Fruit fly (Drosophila melanogaster) whole organism, embryonic: ENCODE data around the gene Trax.
A peak's percentile ranks its signal among the peaks of the same experiment; 100 is the strongest.

Source experiments
- Awh ChIP-seq: fragments of 200-800 bp; sonication (Bioruptor generic); IDR thresholded peaks from 2 replicates; pipeline ENCODE4, ENCODE4 v1.3.6; 2022; ENCODE audit warnings: missing biosample characterization, missing genetic modification characterization
- B-H1 ChIP-seq: fragments of 200-800 bp; sonication (Bioruptor generic); IDR thresholded peaks from 3 replicates; pipeline ENCODE4 v1.3.6; 2022; ENCODE audit warnings: missing biosample characterization, missing genetic modification characterization
- BEAF-32 ChIP-seq: fragments of 200-800 bp; sonication (Bioruptor generic); optimal IDR thresholded peaks from 3 replicates; lab custom pipeline; 2017; ENCODE audit warnings: missing biosample characterization, missing genetic modification characterization, mild to moderate bottlenecking, moderate library complexity, missing genetic modification reagents
- CG10654 ChIP-seq: fragments of 200-800 bp; sonication (Bioruptor generic); optimal IDR thresholded peaks from 2 replicates; lab custom pipeline; 2016; ENCODE audit warnings: missing biosample characterization, missing genetic modification characterization
- CG11398 ChIP-seq: fragments of 200-800 bp; sonication (Bioruptor generic); optimal IDR thresholded peaks from 2 replicates; lab custom pipeline; 2016; ENCODE audit warnings: missing biosample characterization, missing genetic modification characterization
- CG11696 ChIP-seq: fragments of 200-800 bp; sonication (Bioruptor generic); IDR thresholded peaks from 2 replicates; pipeline ENCODE4 v1.3.6; 2022; ENCODE audit warnings: missing biosample characterization, missing genetic modification characterization
- CG12071 ChIP-seq: fragments of 200-800 bp; sonication (Bioruptor generic); optimal IDR thresholded peaks from 3 replicates; lab custom pipeline; 2018; ENCODE audit warnings: missing biosample characterization, mild to moderate bottlenecking, missing genetic modification characterization
- CG1233 ChIP-seq: fragments of 200-800 bp; sonication (Bioruptor generic); optimal IDR thresholded peaks from 4 replicates; lab custom pipeline; 2018; ENCODE audit warnings: missing biosample characterization, mild to moderate bottlenecking, missing genetic modification characterization
- CG12391 ChIP-seq: fragments of 200-800 bp; sonication (Bioruptor generic); optimal IDR thresholded peaks from 3 replicates; lab custom pipeline; 2018; ENCODE audit warnings: missing biosample characterization, mild to moderate bottlenecking, missing genetic modification characterization, moderate library complexity
- CG13123 ChIP-seq: fragments of 200-800 bp; sonication (Bioruptor generic); optimal IDR thresholded peaks from 2 replicates; lab custom pipeline; 2016; ENCODE audit warnings: missing biosample characterization, missing genetic modification characterization
- CG14050 ChIP-seq: fragments of 200-800 bp; sonication (Bioruptor generic); IDR thresholded peaks from 3 replicates; pipeline ENCODE4 v1.3.6; 2022; ENCODE audit warnings: missing biosample characterization, missing genetic modification characterization
- CG15696 ChIP-seq: fragments of 200-800 bp; sonication (Bioruptor generic); optimal IDR thresholded peaks from 2 replicates; lab custom pipeline; 2019; ENCODE audit warnings: missing biosample characterization, mild to moderate bottlenecking, missing genetic modification characterization, moderate library complexity
- CG17186 ChIP-seq: fragments of 200-800 bp; sonication (Bioruptor generic); optimal IDR thresholded peaks from 3 replicates; lab custom pipeline; 2017; ENCODE audit warnings: missing biosample characterization, missing genetic modification reagents, missing genetic modification characterization
- CG2889 ChIP-seq: fragments of 200-800 bp; sonication (Bioruptor generic); IDR thresholded peaks from 3 replicates; pipeline ENCODE4 v1.3.6; 2022; ENCODE audit warnings: missing biosample characterization, missing genetic modification characterization
- CG31224 ChIP-seq: fragments of 200-800 bp; sonication (Bioruptor generic); IDR thresholded peaks from 2 replicates; pipeline ENCODE4 v1.3.6; 2022; ENCODE audit warnings: missing biosample characterization, missing genetic modification characterization
- CG4820 ChIP-seq: fragments of 200-800 bp; sonication (Bioruptor generic); optimal IDR thresholded peaks from 3 replicates; lab custom pipeline; 2016; ENCODE audit warnings: missing biosample characterization, missing genetic modification characterization
- CG4854 ChIP-seq: fragments of 200-800 bp; sonication (Bioruptor generic); optimal IDR thresholded peaks from 2 replicates; lab custom pipeline; 2016; ENCODE audit warnings: missing biosample characterization, missing genetic modification characterization, inconsistent platforms
- CG5180 ChIP-seq: fragments of 200-800 bp; sonication (Bioruptor generic); optimal IDR thresholded peaks from 3 replicates; lab custom pipeline; 2017; ENCODE audit warnings: missing biosample characterization, missing genetic modification characterization, mild to moderate bottlenecking, moderate library complexity, missing genetic modification reagents
- CG6791 ChIP-seq: fragments of 200-800 bp; sonication (Bioruptor generic); IDR thresholded peaks from 3 replicates; pipeline ENCODE4 v1.3.6; 2022; ENCODE audit warnings: missing biosample characterization, missing genetic modification characterization; ENCODE audit not compliant: partially characterized antibody
- CG7987 ChIP-seq: fragments of 200-800 bp; sonication (Bioruptor generic); optimal IDR thresholded peaks from 2 replicates; lab custom pipeline; 2018; ENCODE audit warnings: missing biosample characterization, mild to moderate bottlenecking, missing genetic modification characterization, moderate library complexity
- CG9215 ChIP-seq: fragments of 200-800 bp; sonication (Bioruptor generic); IDR thresholded peaks from 2 replicates; pipeline ENCODE4 v1.3.6; 2022; ENCODE audit warnings: missing biosample characterization, missing genetic modification characterization
- Dek ChIP-seq: fragments of 200-800 bp; sonication (Bioruptor generic); optimal IDR thresholded peaks from 3 replicates; lab custom pipeline; 2019; ENCODE audit warnings: missing biosample characterization, mild to moderate bottlenecking, missing genetic modification characterization, moderate library complexity
- E2f2 ChIP-seq: fragments of 200-800 bp; sonication (Bioruptor generic); IDR thresholded peaks from 2 replicates; pipeline ENCODE4 v1.3.6; 2022; ENCODE audit warnings: missing biosample characterization, missing genetic modification characterization
- Hr51 ChIP-seq, 2 experiments: fragments of 200-800 bp; sonication (Bioruptor generic); optimal IDR thresholded peaks; 2 replicates in 1 of 2; 3 replicates in 1 of 2; lab custom pipeline; 2016 to 2018; ENCODE audit warnings: missing biosample characterization in 2 of 2, missing genetic modification characterization in 2 of 2, mild to moderate bottlenecking in 1 of 2, moderate library complexity in 1 of 2
- Jarid2 ChIP-seq: fragments of 200-800 bp; sonication (Bioruptor generic); optimal IDR thresholded peaks from 3 replicates; lab custom pipeline; 2017; ENCODE audit warnings: mild to moderate bottlenecking, missing biosample characterization, missing genetic modification reagents, missing genetic modification characterization
- MTF-1 ChIP-seq: fragments of 200-800 bp; sonication (Bioruptor generic); optimal IDR thresholded peaks from 2 replicates; lab custom pipeline; 2018; ENCODE audit warnings: missing biosample characterization, mild to moderate bottlenecking, missing genetic modification characterization, borderline replicate concordance
- YL-1 ChIP-seq: fragments of 200-800 bp; sonication (Bioruptor generic); optimal IDR thresholded peaks from 3 replicates; lab custom pipeline; 2017; ENCODE audit warnings: missing biosample characterization, mild to moderate bottlenecking, missing genetic modification characterization
- cato ChIP-seq: fragments of 200-800 bp; sonication (Bioruptor generic); optimal IDR thresholded peaks from 2 replicates; lab custom pipeline; 2016; ENCODE audit warnings: missing biosample characterization, missing genetic modification characterization, borderline replicate concordance
- chif ChIP-seq, 2 experiments: fragments of 200-800 bp; sonication (Bioruptor generic); optimal IDR thresholded peaks; 3 replicates each; lab custom pipeline; 2016; ENCODE audit warnings: missing biosample characterization in 2 of 2, missing genetic modification characterization in 2 of 2
- ci ChIP-seq: fragments of 200-800 bp; sonication (Bioruptor generic); IDR thresholded peaks from 3 replicates; pipeline ENCODE4 v1.3.6; 2022; ENCODE audit warnings: missing biosample characterization, missing genetic modification characterization
- crp ChIP-seq, 2 experiments: fragments of 200-800 bp; sonication (Bioruptor generic); optimal IDR thresholded peaks; 2 replicates in 1 of 2; 3 replicates in 1 of 2; lab custom pipeline; 2017; ENCODE audit warnings: missing biosample characterization in 2 of 2, missing genetic modification characterization in 2 of 2, mild to moderate bottlenecking in 1 of 2, moderate library complexity in 1 of 2
- exex ChIP-seq: fragments of 200-800 bp; sonication (Bioruptor generic); optimal IDR thresholded peaks from 4 replicates; lab custom pipeline; 2018; ENCODE audit warnings: missing biosample characterization, mild to moderate bottlenecking, missing genetic modification characterization, moderate library complexity
- fru ChIP-seq: fragments of >200 bp; optimal IDR thresholded peaks from 2 replicates; lab custom pipeline; 2017
- ftz-f1 ChIP-seq: fragments of 200-800 bp; sonication (Bioruptor generic); optimal IDR thresholded peaks from 2 replicates; lab custom pipeline; 2016; ENCODE audit warnings: missing biosample characterization, missing genetic modification characterization
- gcm ChIP-seq: fragments of 200-800 bp; sonication (Bioruptor generic); optimal IDR thresholded peaks from 2 replicates; lab custom pipeline; 2019; ENCODE audit warnings: missing biosample characterization, mild to moderate bottlenecking, missing genetic modification characterization, moderate library complexity
- hkb ChIP-seq, 2 experiments: fragments of 200-800 bp in 1 of 2; fragments of >200 bp in 1 of 2; sonication (Bioruptor generic) in 1 of 2; IDR thresholded peaks in 1 of 2; optimal IDR thresholded peaks in 1 of 2; 2 replicates each; pipeline versions ENCODE4 v1.3.6 to Lab custom; 2017 to 2022; ENCODE audit warnings: missing biosample characterization in 1 of 2, missing genetic modification characterization in 1 of 2
- kni ChIP-seq: fragments of 200-800 bp; sonication (Bioruptor generic); optimal IDR thresholded peaks from 3 replicates; lab custom pipeline; 2017; ENCODE audit warnings: mild to moderate bottlenecking, missing biosample characterization, missing genetic modification reagents, missing genetic modification characterization
- knrl ChIP-seq: fragments of 200-800 bp; sonication (Bioruptor generic); IDR thresholded peaks from 3 replicates; pipeline ENCODE4 v1.3.6; 2022; ENCODE audit warnings: missing biosample characterization, missing genetic modification characterization; ENCODE audit not compliant: partially characterized antibody
- lilli ChIP-seq: fragments of 200-800 bp; sonication (Bioruptor generic); optimal IDR thresholded peaks from 3 replicates; lab custom pipeline; 2016; ENCODE audit warnings: missing biosample characterization, missing genetic modification characterization
- oc ChIP-seq: fragments of 200-800 bp; sonication (Bioruptor generic); optimal IDR thresholded peaks from 2 replicates; lab custom pipeline; 2018; ENCODE audit warnings: missing biosample characterization, mild to moderate bottlenecking, missing genetic modification characterization, moderate library complexity
- otp ChIP-seq: fragments of 200-800 bp; sonication (Bioruptor generic); IDR thresholded peaks from 3 replicates; pipeline ENCODE4, ENCODE4 v1.3.6; 2022; ENCODE audit warnings: missing biosample characterization, missing genetic modification characterization
- pho ChIP-seq: fragments of 200-800 bp; sonication (Bioruptor generic); optimal IDR thresholded peaks from 2 replicates; lab custom pipeline; 2016; ENCODE audit warnings: missing biosample characterization, missing genetic modification characterization
- psq ChIP-seq: fragments of 200-800 bp; sonication (Bioruptor generic); optimal IDR thresholded peaks from 2 replicates; lab custom pipeline; 2017; ENCODE audit warnings: missing biosample characterization, missing genetic modification characterization
- ranshi ChIP-seq: fragments of 200-800 bp; sonication (Bioruptor generic); IDR thresholded peaks from 2 replicates; pipeline ENCODE4 v1.3.6; 2022; ENCODE audit warnings: missing biosample characterization, missing genetic modification characterization
- run ChIP-seq: fragments of 200-800 bp; sonication (Bioruptor generic); optimal IDR thresholded peaks from 3 replicates; lab custom pipeline; 2018; ENCODE audit warnings: missing biosample characterization, mild to moderate bottlenecking, missing genetic modification characterization
- salm ChIP-seq: fragments of 200-800 bp; sonication (Bioruptor generic); optimal IDR thresholded peaks from 2 replicates; lab custom pipeline; 2018; ENCODE audit warnings: missing biosample characterization, mild to moderate bottlenecking, missing genetic modification characterization
- sna ChIP-seq: fragments of 200-800 bp; sonication (Bioruptor generic); IDR thresholded peaks from 2 replicates; pipeline ENCODE4 v1.3.6; 2022; ENCODE audit warnings: missing biosample characterization, missing genetic modification characterization; ENCODE audit not compliant: partially characterized antibody
- usp ChIP-seq: fragments of >200 bp; optimal IDR thresholded peaks from 2 replicates; lab custom pipeline; 2017; ENCODE audit warnings: missing biosample characterization, missing genetic modification characterization
- wdn ChIP-seq: fragments of 200-800 bp; sonication (Bioruptor generic); IDR thresholded peaks from 2 replicates; pipeline ENCODE4 v1.3.6; 2022; ENCODE audit warnings: missing biosample characterization, missing genetic modification characterization
- yki ChIP-seq: fragments of >200 bp; optimal IDR thresholded peaks from 3 replicates; lab custom pipeline; 2018

Trax gene

dm6 chr3R:15330472-15330871 lies 31.0 kb upstream of the Trax start, which contains the start of gene mRpL9 (continued):
- no peak for TF ChIP-seq crp (GFP tag; optimal IDR thresholded peaks at IDR 0.05; lab: Kevin White, UChicago)
- TF ChIP-seq pho (GFP tag; lab: Kevin White, UChicago): no peak
- TF ChIP-seq CG5180: no peak
- no peak for TF ChIP-seq Jarid2
- no peak for TF ChIP-seq CG31224 (GFP tag; lab: Robert Waterston, UW)
- TF ChIP-seq fru: no peak
- 0 out of 3 replicates have a peak, but pooled peaks have one; percentile 37 for TF ChIP-seq ci (GFP tag; lab: Robert Waterston, UW)
- TF ChIP-seq CG11696 (GFP tag; lab: Robert Waterston, UW): no peak
- TF ChIP-seq CG12071 (GFP tag; lab: Kevin White, UChicago): no peak
- TF ChIP-seq psq (GFP tag; lab: Kevin White, UChicago): no peak
- TF ChIP-seq CG13123: no peak
- no peak for TF ChIP-seq wdn (GFP tag; lab: Robert Waterston, UW)
- TF ChIP-seq oc (tag; lab: Kevin White, UChicago): no peak
- TF ChIP-seq knrl: peak; percentile 44; the same call in 1 of the 3 replicates
- TF ChIP-seq CG17186: peak; percentile 51
- TF ChIP-seq BEAF-32: peak; percentile 68
- TF ChIP-seq chif (GFP tag; optimal IDR thresholded peaks at IDR 0.05; lab: Kevin White, UChicago): no peak
- TF ChIP-seq usp (GFP tag; lab: Kevin White, UChicago): no peak

DNA sequence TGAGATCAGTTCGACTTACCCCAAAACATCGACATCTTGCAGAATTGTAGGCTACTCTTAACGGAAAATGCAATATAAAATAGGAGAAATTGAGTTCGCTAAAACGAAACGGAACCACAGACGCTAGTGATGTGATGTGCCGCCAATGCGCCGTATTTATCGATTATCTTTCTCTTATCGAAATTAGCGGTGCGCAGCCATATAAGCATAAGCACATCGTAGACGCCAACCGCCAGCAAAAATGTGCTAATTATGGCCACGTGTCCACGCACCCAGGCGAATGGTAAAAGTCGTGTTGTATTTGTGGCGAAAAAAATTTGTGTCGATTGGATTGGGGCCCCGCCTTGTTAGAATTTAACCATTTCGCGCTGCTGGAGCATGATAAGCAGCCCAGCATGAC lies 28.5 kb upstream of the Trax start, which contains the start of the genes Fkbp39 and Cyfip:
Gene Fkbp39, minus strand, starts transcription at position 140 of the 400 bp plus-strand sequence.
Gene Cyfip, plus strand, starts transcription at position 273 of the 400 bp plus-strand sequence.
- TF ChIP-seq gcm (GFP tag; lab: Kevin White, UChicago): no peak
- no peak for TF ChIP-seq salm (tag; lab: Kevin White, UChicago)
- peak; percentile 73 for TF ChIP-seq ftz-f1 (GFP tag; lab: Kevin White, UChicago)
- no peak for TF ChIP-seq CG2889 (GFP tag; lab: Robert Waterston, UW)
- peak; percentile 78 for TF ChIP-seq E2f2
- TF ChIP-seq lilli (GFP tag; lab: Kevin White, UChicago): peak; percentile 74
- peak; percentile 68 for TF ChIP-seq knrl
- no peak for TF ChIP-seq CG1233
- no peak for TF ChIP-seq run (tag; lab: Kevin White, UChicago)
- no peak for TF ChIP-seq B-H1 (GFP tag; lab: Robert Waterston, UW)
- TF ChIP-seq Awh (GFP tag; lab: Robert Waterston, UW): no peak
- TF ChIP-seq CG6791 (GFP tag; lab: Robert Waterston, UW): peak; percentile 77
- TF ChIP-seq cato (GFP tag; lab: Kevin White, UChicago): no peak
- TF ChIP-seq CG9215 (GFP tag; lab: Robert Waterston, UW): no peak
- no peak for TF ChIP-seq exex (tag; lab: Kevin White, UChicago)
- peak; percentile 64 for TF ChIP-seq CG12391 (tag; lab: Kevin White, UChicago)
- TF ChIP-seq ranshi (GFP tag; lab: Robert Waterston, UW): no peak; the same call in 1 of the 2 replicates
- no peak for TF ChIP-seq CG11398 (GFP tag; lab: Kevin White, UChicago)
- TF ChIP-seq YL-1 (GFP tag; lab: Kevin White, UChicago): peak; percentile 98
- TF ChIP-seq CG15696 (tag; lab: Kevin White, UChicago): no peak
- no peak for TF ChIP-seq yki (lab: Kevin White, UChicago)
- TF ChIP-seq CG4854 (GFP tag; lab: Kevin White, UChicago): peak; percentile 30
- no peak for TF ChIP-seq MTF-1 (GFP tag; lab: Kevin White, UChicago)
- TF ChIP-seq kni (GFP tag; lab: Kevin White, UChicago): no peak
- TF ChIP-seq Jarid2: no peak
- peak; percentile 30 for TF ChIP-seq Dek (tag; lab: Kevin White, UChicago)
- TF ChIP-seq CG14050 (GFP tag; lab: Robert Waterston, UW): no peak
- TF ChIP-seq sna: peak; percentile 54; the same call in 1 of the 2 replicates
- no peak for TF ChIP-seq hkb (optimal IDR thresholded peaks at IDR 0.05; lab: Kevin White, UChicago)
- 0 out of 2 replicates have a peak, but pooled peaks have one; percentile 13 for TF ChIP-seq hkb (GFP tag; IDR thresholded peaks at IDR 0.05; lab: Robert Waterston, UW)
- peak; percentile 56 for TF ChIP-seq CG7987 (GFP tag; lab: Kevin White, UChicago)
- peak in 1 of 2 experiments; percentile 48 for TF ChIP-seq Hr51 (GFP tag; optimal IDR thresholded peaks at IDR 0.05; lab: Kevin White, UChicago)
- TF ChIP-seq CG10654 (GFP tag; lab: Kevin White, UChicago): peak; percentile 10
- no peak for TF ChIP-seq otp (GFP tag; lab: Robert Waterston, UW)
- TF ChIP-seq CG4820: no peak
